Worm (Caenorhabditis elegans) whole organism, L1 larva: ENCODE measurements around the gene glr-6.

Experiments used
- ceh-82 ChIP-seq, 3 experiments: fragments of 150-350 bp in 1 of 3; sonication (generic microtip) in 2 of 3; optimal IDR thresholded peaks; 2 replicates each; lab custom pipeline; 2014 to 2017; ENCODE audit warnings: missing biosample characterization in 3 of 3, missing genetic modification characterization in 3 of 3
- fos-1 ChIP-seq: fragments of 150-350 bp; optimal IDR thresholded peaks from 2 replicates; lab custom pipeline; 2014; ENCODE audit warnings: missing biosample characterization, missing genetic modification characterization
- nhr-11 ChIP-seq: fragments of 150-350 bp; optimal IDR thresholded peaks from 2 replicates; lab custom pipeline; 2014; ENCODE audit warnings: missing biosample characterization, missing genetic modification characterization
- nhr-28 ChIP-seq: fragments of 150-350 bp; optimal IDR thresholded peaks from 2 replicates; lab custom pipeline; 2014; ENCODE audit warnings: missing biosample characterization, missing genetic modification characterization
- pqm-1 ChIP-seq: sonication (generic microtip); optimal IDR thresholded peaks from 3 replicates; lab custom pipeline; 2017; ENCODE audit warnings: missing biosample characterization, missing genetic modification characterization
- zip-4 ChIP-seq: fragments of 200-800 bp; sonication (Bioruptor generic); optimal IDR thresholded peaks from 2 replicates; lab custom pipeline; 2018; ENCODE audit warnings: mild to moderate bottlenecking, missing genetic modification characterization, moderate library complexity, missing compliant biosample characterization

DNA sequence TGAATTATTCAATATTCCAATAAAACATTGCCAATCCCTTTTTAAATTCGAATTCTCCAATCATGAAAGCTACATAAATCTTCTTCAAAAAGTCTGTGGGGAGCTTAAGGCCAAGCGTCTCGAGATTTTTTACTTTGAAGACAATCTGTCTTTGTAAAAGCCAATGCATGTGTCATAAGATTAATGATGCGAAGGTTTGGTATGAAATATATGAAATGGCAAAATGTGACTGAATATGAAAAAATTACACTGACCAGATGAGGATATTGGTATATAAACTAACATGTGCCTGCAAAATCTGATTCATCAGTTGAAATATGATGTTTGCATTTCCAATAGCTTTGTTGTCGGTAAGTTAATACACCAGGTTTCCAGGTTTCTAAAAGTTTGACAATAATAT lies 5.4 kb upstream of the glr-6 start, which contains the start of gene C53B7.2:
- TF ChIP-seq ceh-82 (tag; optimal IDR thresholded peaks at IDR 0.05; lab: Kevin White, UChicago): no peak
- no peak for TF ChIP-seq nhr-11 (tag; lab: Kevin White, UChicago)
- TF ChIP-seq pqm-1 (tag; lab: Kevin White, UChicago): no peak
- no peak for TF ChIP-seq nhr-28 (tag; lab: Kevin White, UChicago)
- no peak for TF ChIP-seq zip-4 (GFP tag; lab: Kevin White, UChicago)
- no peak for TF ChIP-seq fos-1
